Worm (Caenorhabditis elegans) whole organism, L3 larva: Measurements from ENCODE around the gene F13A2.5.

ENCODE experiments used
- fos-1 ChIP-seq: fragments of 150-350 bp; optimal IDR thresholded peaks from 2 replicates; lab custom pipeline; 2014; ENCODE audit warnings: missing biosample characterization, missing genetic modification characterization
- nhr-11 ChIP-seq: fragments of 150-350 bp; optimal IDR thresholded peaks from 2 replicates; lab custom pipeline; 2014; ENCODE audit warnings: missing biosample characterization, missing genetic modification characterization
- nhr-28 ChIP-seq: fragments of 150-350 bp; optimal IDR thresholded peaks from 2 replicates; lab custom pipeline; 2014; ENCODE audit warnings: missing biosample characterization, missing genetic modification characterization
- skn-1 ChIP-seq: fragments of 150-350 bp; optimal IDR thresholded peaks from 2 replicates; lab custom pipeline; 2014; ENCODE audit warnings: missing biosample characterization, missing genetic modification characterization
- unc-62 ChIP-seq: fragments of 150-350 bp; sonication (generic microtip); optimal IDR thresholded peaks from 4 replicates; lab custom pipeline; 2014; ENCODE audit warnings: missing biosample characterization, missing genetic modification reagents, missing genetic modification characterization

DNA sequence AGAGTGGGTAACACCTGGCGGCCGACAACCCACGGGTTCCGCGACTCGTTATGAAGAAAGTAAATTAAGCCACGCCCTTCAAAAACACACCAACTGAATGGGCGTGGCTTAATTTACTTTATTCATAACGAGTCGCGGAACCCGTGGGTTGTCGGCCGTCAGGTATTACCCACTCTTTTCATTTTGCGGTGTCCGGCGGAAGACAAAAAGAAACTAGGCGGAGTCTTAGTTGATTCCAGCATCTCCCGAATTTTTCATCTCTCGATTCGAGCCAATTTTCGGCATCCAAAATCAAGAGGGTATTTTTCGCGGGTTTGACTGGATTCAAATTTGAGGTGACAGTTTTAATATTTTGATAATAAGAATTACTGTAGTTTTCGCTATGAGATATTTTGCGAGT is 45.9 kb upstream of the F13A2.5 start:
- TF ChIP-seq nhr-28 (tag; lab: Kevin White, UChicago) (no peak), nhr-11 (no peak), fos-1 (no peak), skn-1 (no peak), unc-62 (GFP tag; lab: Kevin White, UChicago) (no peak)
